Worm (Caenorhabditis elegans): ENCODE results near the gene spot-1.

DNA sequence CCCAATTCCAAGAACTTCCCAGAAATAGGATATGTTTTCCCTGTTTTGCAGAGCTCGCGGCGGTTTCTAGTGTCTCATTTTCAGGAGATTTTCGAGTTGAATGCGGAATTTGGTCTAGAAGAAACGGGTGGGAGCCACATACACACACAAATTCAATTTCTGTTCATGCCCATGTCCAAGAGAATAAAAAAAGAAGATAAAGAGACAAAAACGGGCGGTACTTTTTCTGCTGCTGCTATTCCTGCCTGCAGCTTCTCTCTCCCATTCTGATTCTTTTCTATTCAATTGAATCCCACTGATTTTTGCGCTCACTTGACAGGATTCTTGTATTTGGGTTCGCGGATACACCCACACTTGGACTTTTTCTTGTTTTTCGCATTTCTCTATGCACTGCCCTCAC lies 14.5 kb downstream of the spot-1 start:
- TF ChIP-seq zag-1 (tag; optimal IDR thresholded peaks at IDR 0.05): no peak
- TF ChIP-seq ztf-4 (tag; optimal IDR thresholded peaks at IDR 0.05): no peak
- no peak for TF ChIP-seq unc-62 (GFP tag; optimal IDR thresholded peaks at IDR 0.05)
- no peak for TF ChIP-seq vab-15 (tag; optimal IDR thresholded peaks at IDR 0.05)
- no peak for TF ChIP-seq mdl-1 (tag; optimal IDR thresholded peaks at IDR 0.05)
- TF ChIP-seq aly-2 (tag; optimal IDR thresholded peaks at IDR 0.05): no peak
- TF ChIP-seq snpc-4 (tag; optimal IDR thresholded peaks at IDR 0.05): no peak
- TF ChIP-seq nhr-90 (tag; optimal IDR thresholded peaks at IDR 0.05; ENCODE audit: poor library complexity): no peak
- TF ChIP-seq pag-3 (tag; optimal IDR thresholded peaks at IDR 0.05; ENCODE audit: borderline replicate concordance, insufficient read depth): no peak
- TF ChIP-seq ama-1 (optimal IDR thresholded peaks at IDR 0.05): no peak
- TF ChIP-seq unc-30 (tag; optimal IDR thresholded peaks at IDR 0.05): no peak
